Comparison of ENCODE assay signal across 1 fruit fly cellular context in the genomic region with DNA sequence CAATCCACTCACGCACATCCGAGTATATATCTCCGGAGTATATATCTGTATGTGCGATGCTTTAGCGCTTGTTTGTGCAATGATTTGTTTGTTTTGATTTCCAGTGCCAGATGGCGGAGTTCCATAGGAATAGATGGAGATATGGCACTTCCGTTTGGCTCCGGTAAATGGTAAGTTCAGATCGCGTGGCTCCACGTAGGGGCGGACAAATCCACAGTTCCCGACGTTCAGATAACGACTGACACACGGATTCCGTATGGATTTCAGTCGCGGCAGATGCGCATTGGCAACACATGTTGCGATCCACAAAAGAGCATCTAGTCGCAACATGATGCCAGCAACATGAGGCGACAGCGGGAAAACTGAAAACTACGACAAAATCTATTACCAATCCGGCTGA.
TF ChIP-seq lines count a peak whose summit lies in the region.

A gene (minus strand): TSS at position 240 of the 400 bp plus-strand sequence.

TF ChIP-seq in whole organism, embryonic, 481 proteins besides CTCF, POLR2A, EP300 and RAD21 (continued from another document):
- TF ChIP-seq HmgD (GFP tag; optimal IDR thresholded peaks at IDR 0.05; lab: Kevin White, UChicago) (no peak), fu2 (GFP tag; optimal IDR thresholded peaks at IDR 0.05; lab: Kevin White, UChicago) (no peak), ac (GFP tag; optimal IDR thresholded peaks at IDR 0.05; lab: Kevin White, UChicago) (no peak), CG13287 (GFP tag; IDR thresholded peaks at IDR 0.05; lab: Robert Waterston, UW; ENCODE audit: partially characterized antibody) (0 out of 2 replicates have a peak, but pooled peaks have one; percentile 12), CG17328 (GFP tag; IDR thresholded peaks at IDR 0.05; lab: Robert Waterston, UW) (peak; percentile 32; the same call in 1 of the 2 replicates), cg (GFP tag; optimal IDR thresholded peaks at IDR 0.05; lab: Kevin White, UChicago) (peak; percentile 35), CG7271 (tag; optimal IDR thresholded peaks at IDR 0.05; lab: Kevin White, UChicago) (no peak), crp (GFP tag; optimal IDR thresholded peaks at IDR 0.05; lab: Kevin White, UChicago) (peak in 1 of 2 experiments; percentile 27), CG7987 (GFP tag; optimal IDR thresholded peaks at IDR 0.05; lab: Kevin White, UChicago) (peak; percentile 14), CG12769 (tag; optimal IDR thresholded peaks at IDR 0.05; lab: Kevin White, UChicago) (peak; percentile 64), stc (GFP tag; IDR thresholded peaks at IDR 0.05; lab: Robert Waterston, UW) (peak; percentile 36; the same call in 1 of the 2 replicates), chinmo (GFP tag; IDR thresholded peaks at IDR 0.05; lab: Robert Waterston, UW; ENCODE audit: partially characterized antibody) (peak; percentile 78; the same call in 3 of the 4 replicates), z (GFP tag; IDR thresholded peaks at IDR 0.05; lab: Robert Waterston, UW) (no peak), Med (GFP tag; lab: Kevin White, UChicago) (peak; percentile 72), sr (GFP tag; IDR thresholded peaks at IDR 0.05; lab: Robert Waterston, UW) (0 out of 3 replicates have a peak, but pooled peaks have one; percentile 9), da (GFP tag; optimal IDR thresholded peaks at IDR 0.05; lab: Kevin White, UChicago) (peak; percentile 14), CG8359 (GFP tag; optimal IDR thresholded peaks at IDR 0.05; lab: Kevin White, UChicago; ENCODE audit: borderline replicate concordance) (peak; percentile 33), Nf-YA (GFP tag; IDR thresholded peaks at IDR 0.05; lab: Robert Waterston, UW) (peak; percentile 53), CG11504 (tag; optimal IDR thresholded peaks at IDR 0.05; lab: Kevin White, UChicago) (peak; percentile 99), twi (tag; optimal IDR thresholded peaks at IDR 0.05; lab: Kevin White, UChicago) (peak; percentile 55), HLHmδ (GFP tag; optimal IDR thresholded peaks at IDR 0.05; lab: Kevin White, UChicago) (peak; percentile 82), NC2α (GFP tag; optimal IDR thresholded peaks at IDR 0.05; lab: Kevin White, UChicago) (no peak), Deaf1 (tag; optimal IDR thresholded peaks at IDR 0.05; lab: Kevin White, UChicago) (peak; percentile 55), CG8388 (GFP tag; optimal IDR thresholded peaks at IDR 0.05; lab: Kevin White, UChicago) (no peak), insv (GFP tag; optimal IDR thresholded peaks at IDR 0.05; lab: Kevin White, UChicago) (no peak), nau (GFP tag; optimal IDR thresholded peaks at IDR 0.05; lab: Kevin White, UChicago) (peak; percentile 26), aop (GFP tag; IDR thresholded peaks at IDR 0.05; lab: Robert Waterston, UW) (peak; percentile 36; the same call in 1 of the 2 replicates), vvl (GFP tag; IDR thresholded peaks at IDR 0.05; lab: Robert Waterston, UW) (0 out of 2 replicates have a peak, but pooled peaks have one; percentile 31), mld (GFP tag; IDR thresholded peaks at IDR 0.05; lab: Robert Waterston, UW; ENCODE audit: partially characterized antibody) (0 out of 3 replicates have a peak, but pooled peaks have one; percentile 18), Opbp (GFP tag; IDR thresholded peaks at IDR 0.05; lab: Robert Waterston, UW; ENCODE audit: partially characterized antibody) (peak; percentile 35; the same call in 1 of the 3 replicates), CG34422 (GFP tag; IDR thresholded peaks at IDR 0.05; lab: Robert Waterston, UW) (0 out of 3 replicates have a peak, but pooled peaks have one; percentile 8), CG2199 (GFP tag; IDR thresholded peaks at IDR 0.05; lab: Robert Waterston, UW) (peak; percentile 94), wek (GFP tag; optimal IDR thresholded peaks at IDR 0.05; lab: Kevin White, UChicago) (peak; percentile 24), CG3163 (GFP tag; optimal IDR thresholded peaks at IDR 0.05; lab: Kevin White, UChicago) (no peak), Xbp1 (GFP tag; optimal IDR thresholded peaks at IDR 0.05; lab: Kevin White, UChicago) (no peak)
